Fruit fly (Drosophila melanogaster): Measurements from ENCODE around the gene CG13678.

CG13678 gene

DNA sequence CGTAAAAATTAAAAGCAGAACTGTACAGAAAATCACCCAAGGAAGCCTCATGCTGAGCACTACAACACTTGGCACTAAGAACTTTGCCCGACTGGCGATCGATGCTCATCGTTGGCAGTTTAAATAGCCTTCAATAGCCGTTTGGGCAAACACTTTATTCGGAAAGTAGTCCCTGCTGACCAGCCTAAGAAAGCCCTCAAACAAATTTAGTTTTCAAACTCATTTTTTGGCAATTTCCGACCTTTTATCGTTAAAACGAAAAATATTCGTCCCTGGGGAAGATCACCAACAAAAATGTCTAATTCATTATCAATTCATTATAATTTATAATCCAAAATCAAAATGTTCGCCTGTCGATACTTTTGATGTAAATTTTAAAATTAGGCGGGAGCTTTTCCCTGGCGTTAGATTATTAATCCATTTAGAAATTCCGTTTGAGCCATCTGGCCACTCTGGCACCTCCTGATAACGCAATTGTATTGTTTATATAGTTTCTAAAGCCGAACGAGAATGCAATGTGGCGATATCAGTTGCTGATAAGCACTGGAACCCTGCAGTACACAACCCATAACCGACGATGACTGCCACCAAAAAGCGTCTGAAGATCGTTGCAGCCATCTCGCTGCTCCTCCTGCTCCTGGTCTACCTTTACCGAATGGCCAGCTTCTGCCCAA is 41.3 kb upstream of the CG13678 start, which contains the start of the genes mthl7 and Uxs (continued):
- no peak for TF ChIP-seq dimm (GFP tag; IDR thresholded peaks at IDR 0.05)
- TF ChIP-seq maf-S (GFP tag; optimal IDR thresholded peaks at IDR 0.05) = no peak
- no peak for TF ChIP-seq CG12942 (GFP tag; optimal IDR thresholded peaks at IDR 0.05)
- TF ChIP-seq CG34224 (GFP tag; IDR thresholded peaks at IDR 0.05; ENCODE audit: partially characterized antibody) = peak; percentile 45; the same call in 2 of the 3 replicates
- no peak for TF ChIP-seq CG18599 (GFP tag; optimal IDR thresholded peaks at IDR 0.05)
- no peak for TF ChIP-seq CG8765 (GFP tag; IDR thresholded peaks at IDR 0.05)
- peak in 1 of 2 experiments; percentile 34 for TF ChIP-seq Pdp1 (GFP tag; optimal IDR thresholded peaks at IDR 0.05)
- TF ChIP-seq Oli (tag; optimal IDR thresholded peaks at IDR 0.05) = no peak
- TF ChIP-seq CG2202 (tag; optimal IDR thresholded peaks at IDR 0.05) = no peak
- TF ChIP-seq CG10979 (tag; optimal IDR thresholded peaks at IDR 0.05) = no peak
- no peak for TF ChIP-seq CG30403 (GFP tag; optimal IDR thresholded peaks at IDR 0.05)
- TF ChIP-seq Nf-YC (tag; optimal IDR thresholded peaks at IDR 0.05) = no peak
- no peak for TF ChIP-seq fu2 (GFP tag; optimal IDR thresholded peaks at IDR 0.05)
- TF ChIP-seq CG15479 (GFP tag; optimal IDR thresholded peaks at IDR 0.05) = no peak
- TF ChIP-seq Dll (GFP tag; IDR thresholded peaks at IDR 0.05; ENCODE audit: partially characterized antibody) = peak; percentile 56; the same call in 1 of the 4 replicates
- peak; percentile 75 for TF ChIP-seq MBD-R2 (GFP tag; IDR thresholded peaks at IDR 0.05)
- TF ChIP-seq dysf (GFP tag; IDR thresholded peaks at IDR 0.05) = no peak
- no peak for TF ChIP-seq cwo (GFP tag; optimal IDR thresholded peaks at IDR 0.05)
- no peak for TF ChIP-seq sens-2 (GFP tag; IDR thresholded peaks at IDR 0.05)
- peak; percentile 46 for TF ChIP-seq YL-1 (GFP tag; optimal IDR thresholded peaks at IDR 0.05)
- no peak for TF ChIP-seq chif (GFP tag; optimal IDR thresholded peaks at IDR 0.05)
- TF ChIP-seq CG9609 (GFP tag; optimal IDR thresholded peaks at IDR 0.05) = no peak
- no peak for TF ChIP-seq CG11398 (GFP tag; optimal IDR thresholded peaks at IDR 0.05)
- no peak for TF ChIP-seq CG6254 (GFP tag; optimal IDR thresholded peaks at IDR 0.05)
- TF ChIP-seq amos (GFP tag; IDR thresholded peaks at IDR 0.05; ENCODE audit: partially characterized antibody) = peak; percentile 30; the same call in 1 of the 2 replicates
- 0 out of 3 replicates have a peak, but pooled peaks have one; percentile 26 for TF ChIP-seq Opbp (GFP tag; IDR thresholded peaks at IDR 0.05; ENCODE audit: partially characterized antibody)
- no peak for TF ChIP-seq NC2α (GFP tag; optimal IDR thresholded peaks at IDR 0.05)
- no peak for TF ChIP-seq Elba2 (GFP tag; optimal IDR thresholded peaks at IDR 0.05)
- TF ChIP-seq peb (GFP tag; IDR thresholded peaks at IDR 0.05) = no peak
- no peak for TF ChIP-seq mam (GFP tag; optimal IDR thresholded peaks at IDR 0.05)
- TF ChIP-seq Trl (optimal IDR thresholded peaks at IDR 0.05) = no peak
- no peak for TF ChIP-seq Trl (GFP tag; optimal IDR thresholded peaks at IDR 0.05)
- no peak for TF ChIP-seq CG15073 (GFP tag; optimal IDR thresholded peaks at IDR 0.05)
- TF ChIP-seq ATbp (GFP tag; optimal IDR thresholded peaks at IDR 0.05) = no peak
- TF ChIP-seq Mes4 (GFP tag; optimal IDR thresholded peaks at IDR 0.05) = no peak
- no peak for TF ChIP-seq D19B (GFP tag; optimal IDR thresholded peaks at IDR 0.05)
- TF ChIP-seq kni (GFP tag; optimal IDR thresholded peaks at IDR 0.05) = no peak
- TF ChIP-seq trem (tag; optimal IDR thresholded peaks at IDR 0.05) = no peak
- TF ChIP-seq sd (tag; optimal IDR thresholded peaks at IDR 0.05) = no peak
- no peak for TF ChIP-seq Atf6 (GFP tag; IDR thresholded peaks at IDR 0.05)
- TF ChIP-seq Hr51 (GFP tag; optimal IDR thresholded peaks at IDR 0.05) = no peak
- TF ChIP-seq E2f2 (GFP tag; IDR thresholded peaks at IDR 0.05) = peak; percentile 95
- peak; percentile 63 for TF ChIP-seq BEAF-32 (GFP tag; optimal IDR thresholded peaks at IDR 0.05)
- TF ChIP-seq CG10543 (GFP tag; optimal IDR thresholded peaks at IDR 0.05) = no peak
- no peak for TF ChIP-seq gem (tag; optimal IDR thresholded peaks at IDR 0.05)
- no peak for TF ChIP-seq Spps (tag; optimal IDR thresholded peaks at IDR 0.05)
- TF ChIP-seq CG1233 (GFP tag; optimal IDR thresholded peaks at IDR 0.05) = no peak
- no peak for TF ChIP-seq CG7928 (GFP tag; optimal IDR thresholded peaks at IDR 0.05)
- no peak for TF ChIP-seq BtbVII (GFP tag; optimal IDR thresholded peaks at IDR 0.05)

Measured in whole organism, embryonic.